Fruit fly (Drosophila melanogaster) whole organism, pupa: ENCODE results near the gene Bub1.

Experiments
- CG14655 ChIP-seq: fragments of 200-800 bp; sonication (Bioruptor generic); optimal IDR thresholded peaks from 3 replicates; lab custom pipeline; 2017; ENCODE audit warnings: mild to moderate bottlenecking, missing biosample characterization, missing genetic modification reagents, missing genetic modification characterization
- CG17806 ChIP-seq: fragments of 200-800 bp; sonication (Bioruptor generic); optimal IDR thresholded peaks from 2 replicates; lab custom pipeline; 2018; ENCODE audit warnings: missing biosample characterization, mild to moderate bottlenecking, missing genetic modification characterization, moderate library complexity
- CG4496 ChIP-seq: fragments of 200-800 bp; sonication (Bioruptor generic); IDR thresholded peaks from 3 replicates; pipeline ENCODE4 v1.3.6; 2022; ENCODE audit warnings: missing biosample characterization, missing genetic modification characterization
- D1 ChIP-seq: fragments of 200-800 bp; sonication (Bioruptor generic); optimal IDR thresholded peaks from 2 replicates; lab custom pipeline; 2018; ENCODE audit warnings: missing biosample characterization, mild to moderate bottlenecking, missing genetic modification characterization, moderate library complexity

DNA sequence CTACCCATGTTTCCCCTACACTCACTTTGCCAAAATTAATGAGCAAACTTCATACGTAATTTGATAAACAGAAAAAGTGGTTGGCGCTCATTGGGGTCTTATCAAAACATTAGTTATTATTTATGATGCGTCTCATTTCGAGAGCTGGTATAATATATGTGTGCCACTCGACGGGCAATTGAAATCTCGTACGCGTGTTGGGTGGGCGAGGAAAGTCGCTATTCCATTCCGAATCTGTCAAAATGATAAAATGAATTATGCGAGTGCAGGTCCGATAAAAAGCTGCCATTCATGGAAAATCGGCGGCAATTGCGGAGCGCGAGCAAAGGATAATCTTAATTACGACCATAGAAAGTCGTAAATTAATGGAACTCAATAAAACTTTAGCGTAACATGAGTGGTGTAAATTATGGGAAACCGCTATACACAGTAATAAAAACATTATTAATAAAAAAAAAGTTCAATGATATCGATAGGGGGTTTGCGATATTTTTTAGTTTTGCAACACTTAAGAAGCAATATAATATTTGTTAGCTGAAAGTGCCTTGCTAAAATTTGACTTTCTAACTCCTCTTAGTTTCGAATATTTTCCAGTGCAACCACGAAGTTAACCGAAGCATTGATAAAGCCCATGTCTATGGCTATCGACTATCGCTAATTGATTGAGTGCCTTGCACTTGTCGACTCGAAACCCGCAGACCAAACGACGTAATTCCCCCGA lies 36.3 kb upstream of the Bub1 start:
- TF ChIP-seq CG14655 (GFP tag; lab: Kevin White, UChicago) (no peak), CG4496 (GFP tag; lab: Robert Waterston, UW) (peak; percentile 31; the same call in 1 of the 3 replicates), CG17806 (tag; lab: Kevin White, UChicago) (no peak), D1 (tag; lab: Kevin White, UChicago) (no peak)
